Worm (Caenorhabditis elegans) whole organism, late embryonic: ENCODE results near the gene pgam-5.

Experiments
- C38D4.7 ChIP-seq: fragments of 200-800 bp; sonication (Bioruptor generic); optimal IDR thresholded peaks from 2 replicates; lab custom pipeline; 2018; ENCODE audit warnings: mild to moderate bottlenecking, missing genetic modification characterization, moderate library complexity, missing compliant biosample characterization
- Y22D7AL.16 ChIP-seq: sonication (generic microtip); optimal IDR thresholded peaks from 2 replicates; lab custom pipeline; 2016; ENCODE audit warnings: missing genetic modification characterization, missing compliant biosample characterization
- eyg-1 ChIP-seq: sonication (generic microtip); optimal IDR thresholded peaks from 2 replicates; lab custom pipeline; 2016; ENCODE audit warnings: missing genotype, missing genetic modification characterization, missing compliant biosample characterization
- fkh-10 ChIP-seq: fragments of 150-350 bp; optimal IDR thresholded peaks from 2 replicates; lab custom pipeline; 2014; ENCODE audit warnings: missing biosample characterization, missing genetic modification reagents, missing genetic modification characterization
- gmeb-2 ChIP-seq: sonication (generic microtip); optimal IDR thresholded peaks from 2 replicates; lab custom pipeline; 2016; ENCODE audit warnings: missing genetic modification characterization, inconsistent platforms, missing compliant biosample characterization
- nfya-1 ChIP-seq: sonication (generic microtip); optimal IDR thresholded peaks from 2 replicates; lab custom pipeline; 2017; ENCODE audit warnings: missing genetic modification characterization, mild to moderate bottlenecking, missing compliant biosample characterization, antibody characterized with exemption, moderate library complexity
- nhr-11 ChIP-seq: fragments of 150-350 bp; optimal IDR thresholded peaks from 2 replicates; lab custom pipeline; 2014; ENCODE audit warnings: missing biosample characterization, missing genetic modification characterization
- npax-4 ChIP-seq: sonication (generic microtip); optimal IDR thresholded peaks from 2 replicates; lab custom pipeline; 2016; ENCODE audit warnings: missing genetic modification characterization, missing compliant biosample characterization
- odd-2 ChIP-seq: sonication (generic microtip); optimal IDR thresholded peaks from 2 replicates; lab custom pipeline; 2017; ENCODE audit warnings: antibody characterized with exemption, mild to moderate bottlenecking, missing genetic modification characterization, missing compliant biosample characterization
- pax-1 ChIP-seq: fragments of 150-350 bp; optimal IDR thresholded peaks from 2 replicates; lab custom pipeline; 2014; ENCODE audit warnings: missing biosample characterization, missing genetic modification characterization
- pha-4 ChIP-seq: fragments of 150-350 bp; optimal IDR thresholded peaks from 2 replicates; lab custom pipeline; 2018; ENCODE audit warnings: missing biosample characterization, missing genetic modification reagents, missing genetic modification characterization
- ttx-3 ChIP-seq: sonication (generic microtip); optimal IDR thresholded peaks from 2 replicates; lab custom pipeline; 2016; ENCODE audit warnings: missing genetic modification reagents, missing genetic modification characterization, missing compliant biosample characterization

DNA sequence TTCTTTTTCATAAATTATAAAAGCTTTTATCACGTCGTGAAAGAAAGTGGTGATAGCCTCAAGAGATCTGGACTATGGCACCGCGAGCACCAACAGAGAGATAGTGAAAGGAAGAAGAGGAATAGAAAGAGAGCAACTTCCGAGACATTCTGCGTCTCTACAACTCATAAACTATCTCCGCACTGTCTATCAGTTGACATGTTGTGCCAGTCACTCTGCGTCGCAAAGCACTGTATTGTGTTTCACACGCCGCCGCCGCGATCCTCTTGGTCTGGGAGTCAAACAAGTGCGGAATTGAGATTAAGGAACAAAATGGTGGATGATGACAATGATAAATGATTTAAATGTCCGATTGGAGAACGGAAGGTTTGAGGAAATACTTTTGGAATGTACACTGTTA, 24.9 kb upstream of the pgam-5 start:
- TF ChIP-seq C38D4.7 (no peak), npax-4 (no peak), nhr-11 (tag; lab: Kevin White, UChicago) (no peak), ttx-3 (tag; lab: Kevin White, UChicago) (no peak), gmeb-2 (tag; lab: Kevin White, UChicago) (no peak), nfya-1 (tag; lab: Kevin White, UChicago) (no peak), pha-4 (tag; lab: Kevin White, UChicago) (no peak), pax-1 (tag; lab: Kevin White, UChicago) (no peak), odd-2 (no peak), fkh-10 (GFP tag; lab: Kevin White, UChicago) (no peak), Y22D7AL.16 (tag; lab: Kevin White, UChicago) (no peak), eyg-1 (no peak)
